Fruit fly (Drosophila melanogaster) whole organism, embryonic: ENCODE measurements around the gene nxf2.
A peak's percentile ranks its signal among the peaks of the same experiment; 100 is the strongest.

Experiments used
- Adf1 ChIP-seq: fragments of 200-800 bp; sonication (Bioruptor generic); IDR thresholded peaks from 2 replicates; pipeline ENCODE4 v1.3.6; 2022; ENCODE audit warnings: missing biosample characterization, missing genetic modification characterization
- Antp ChIP-seq: fragments of 200-800 bp; sonication (Bioruptor generic); optimal IDR thresholded peaks from 3 replicates; lab custom pipeline; 2016; ENCODE audit warnings: missing biosample characterization, missing genetic modification characterization
- BEAF-32 ChIP-seq: fragments of 200-800 bp; sonication (Bioruptor generic); optimal IDR thresholded peaks from 3 replicates; lab custom pipeline; 2017; ENCODE audit warnings: missing biosample characterization, missing genetic modification characterization, mild to moderate bottlenecking, moderate library complexity, missing genetic modification reagents
- Bdp1 ChIP-seq: fragments of 200-800 bp; sonication (Bioruptor generic); optimal IDR thresholded peaks from 3 replicates; lab custom pipeline; 2016; ENCODE audit warnings: missing biosample characterization, missing genetic modification characterization
- Bteb2 ChIP-seq: fragments of 200-800 bp; sonication (Bioruptor generic); optimal IDR thresholded peaks from 2 replicates; lab custom pipeline; 2016; ENCODE audit warnings: missing biosample characterization, missing genetic modification characterization
- CG11723 ChIP-seq: fragments of 200-800 bp; sonication (Bioruptor generic); optimal IDR thresholded peaks from 2 replicates; lab custom pipeline; 2017; ENCODE audit warnings: missing biosample characterization, mild to moderate bottlenecking, missing genetic modification characterization
- CG12071 ChIP-seq: fragments of 200-800 bp; sonication (Bioruptor generic); optimal IDR thresholded peaks from 3 replicates; lab custom pipeline; 2018; ENCODE audit warnings: missing biosample characterization, mild to moderate bottlenecking, missing genetic modification characterization
- CG14860 ChIP-seq: fragments of 200-800 bp; sonication (Bioruptor generic); IDR thresholded peaks from 3 replicates; pipeline ENCODE4 v1.3.6; 2022; ENCODE audit warnings: missing biosample characterization, missing genetic modification characterization; ENCODE audit not compliant: partially characterized antibody
- CG15269 ChIP-seq: fragments of 200-800 bp; sonication (Bioruptor generic); optimal IDR thresholded peaks from 2 replicates; lab custom pipeline; 2018; ENCODE audit warnings: missing biosample characterization, mild to moderate bottlenecking, missing genetic modification characterization, moderate library complexity
- CG2120 ChIP-seq: fragments of 200-800 bp; sonication (Bioruptor generic); optimal IDR thresholded peaks from 3 replicates; lab custom pipeline; 2016; ENCODE audit warnings: missing biosample characterization, missing genetic modification characterization
- CG2889 ChIP-seq: fragments of 200-800 bp; sonication (Bioruptor generic); IDR thresholded peaks from 3 replicates; pipeline ENCODE4 v1.3.6; 2022; ENCODE audit warnings: missing biosample characterization, missing genetic modification characterization
- CG34224 ChIP-seq: fragments of 200-800 bp; sonication (Bioruptor generic); IDR thresholded peaks from 3 replicates; pipeline ENCODE4 v1.3.6; 2022; ENCODE audit warnings: missing biosample characterization, missing genetic modification characterization; ENCODE audit not compliant: partially characterized antibody
- CG6175 ChIP-seq: fragments of 200-800 bp; sonication (Bioruptor generic); IDR thresholded peaks from 3 replicates; pipeline ENCODE4 v1.3.6; 2022; ENCODE audit warnings: missing biosample characterization, missing genetic modification characterization
- CG7987 ChIP-seq: fragments of 200-800 bp; sonication (Bioruptor generic); optimal IDR thresholded peaks from 2 replicates; lab custom pipeline; 2018; ENCODE audit warnings: missing biosample characterization, mild to moderate bottlenecking, missing genetic modification characterization, moderate library complexity
- Chrac-16 ChIP-seq: fragments of 200-800 bp; sonication (Bioruptor generic); optimal IDR thresholded peaks from 3 replicates; lab custom pipeline; 2016; ENCODE audit warnings: missing biosample characterization, missing genetic modification characterization
- Dek ChIP-seq: fragments of 200-800 bp; sonication (Bioruptor generic); optimal IDR thresholded peaks from 3 replicates; lab custom pipeline; 2019; ENCODE audit warnings: missing biosample characterization, mild to moderate bottlenecking, missing genetic modification characterization, moderate library complexity
- Fer3 ChIP-seq: fragments of 200-800 bp; sonication (Bioruptor generic); optimal IDR thresholded peaks from 2 replicates; lab custom pipeline; 2018; ENCODE audit warnings: missing biosample characterization, mild to moderate bottlenecking, missing genetic modification characterization, moderate library complexity
- Hr3 ChIP-seq: fragments of 200-800 bp; sonication (Bioruptor generic); optimal IDR thresholded peaks from 3 replicates; lab custom pipeline; 2016; ENCODE audit warnings: missing biosample characterization, missing genetic modification characterization
- Jarid2 ChIP-seq: fragments of 200-800 bp; sonication (Bioruptor generic); optimal IDR thresholded peaks from 3 replicates; lab custom pipeline; 2017; ENCODE audit warnings: mild to moderate bottlenecking, missing biosample characterization, missing genetic modification reagents, missing genetic modification characterization
- Lhr ChIP-seq: fragments of 200-800 bp; sonication (Bioruptor generic); optimal IDR thresholded peaks from 3 replicates; lab custom pipeline; 2017; ENCODE audit warnings: mild to moderate bottlenecking, missing biosample characterization, missing genetic modification reagents, missing genetic modification characterization
- MTF-1 ChIP-seq: fragments of 200-800 bp; sonication (Bioruptor generic); optimal IDR thresholded peaks from 2 replicates; lab custom pipeline; 2018; ENCODE audit warnings: missing biosample characterization, mild to moderate bottlenecking, missing genetic modification characterization, borderline replicate concordance
- Mrtf ChIP-seq: fragments of 200-800 bp; sonication (Bioruptor generic); IDR thresholded peaks from 3 replicates; pipeline ENCODE4 v1.3.6; 2022; ENCODE audit warnings: missing biosample characterization, missing genetic modification characterization
- NC2β ChIP-seq: fragments of 200-800 bp; sonication (Bioruptor generic); optimal IDR thresholded peaks from 2 replicates; lab custom pipeline; 2016; ENCODE audit warnings: missing biosample characterization, missing genetic modification characterization
- Neu2 ChIP-seq: fragments of 200-800 bp; sonication (Bioruptor generic); optimal IDR thresholded peaks from 3 replicates; lab custom pipeline; 2016; ENCODE audit warnings: missing biosample characterization, missing genetic modification characterization, borderline replicate concordance
- Nf-YA ChIP-seq: fragments of 200-800 bp; sonication (Bioruptor generic); IDR thresholded peaks from 2 replicates; pipeline ENCODE4 v1.3.6; 2022; ENCODE audit warnings: missing biosample characterization, missing genetic modification characterization
- Oli ChIP-seq: fragments of 200-800 bp; sonication (Bioruptor generic); optimal IDR thresholded peaks from 2 replicates; lab custom pipeline; 2018; ENCODE audit warnings: missing biosample characterization, mild to moderate bottlenecking, missing genetic modification characterization, moderate library complexity
- Sox102F ChIP-seq: fragments of 200-800 bp; sonication (Bioruptor generic); optimal IDR thresholded peaks from 2 replicates; lab custom pipeline; 2018; ENCODE audit warnings: missing biosample characterization, mild to moderate bottlenecking, missing genetic modification characterization, moderate library complexity
- Sry-δ ChIP-seq: fragments of 200-800 bp; sonication (Bioruptor generic); optimal IDR thresholded peaks from 2 replicates; lab custom pipeline; 2016; ENCODE audit warnings: missing biosample characterization, missing genetic modification characterization
- Stat92E ChIP-seq, 3 experiments: fragments of >200 bp in 2 of 3; fragments of 200-800 bp in 1 of 3; sonication (Bioruptor generic) in 1 of 3; optimal IDR thresholded peaks; 2 replicates each; lab custom pipeline; 2017 to 2019; ENCODE audit warnings: missing biosample characterization in 3 of 3, missing genetic modification characterization in 3 of 3, mild to moderate bottlenecking in 1 of 3, moderate library complexity in 1 of 3
- bowl ChIP-seq: fragments of 200-800 bp; sonication (Bioruptor generic); IDR thresholded peaks from 2 replicates; pipeline ENCODE4 v1.3.6; 2022; ENCODE audit warnings: missing biosample characterization, missing genetic modification characterization
- cas ChIP-seq: fragments of 200-800 bp; sonication (Bioruptor generic); IDR thresholded peaks from 2 replicates; pipeline ENCODE4 v1.3.6; 2022; ENCODE audit warnings: missing biosample characterization, missing genetic modification characterization
- crc ChIP-seq: fragments of 200-800 bp; sonication (Bioruptor generic); optimal IDR thresholded peaks from 2 replicates; lab custom pipeline; 2016; ENCODE audit warnings: missing biosample characterization, missing genetic modification characterization
- dm ChIP-seq: fragments of 200-800 bp; sonication (Bioruptor generic); optimal IDR thresholded peaks from 3 replicates; lab custom pipeline; 2016; ENCODE audit warnings: missing biosample characterization, missing genetic modification characterization
- emc ChIP-seq: fragments of 200-800 bp; sonication (Bioruptor generic); optimal IDR thresholded peaks from 2 replicates; lab custom pipeline; 2016; ENCODE audit warnings: missing biosample characterization, missing genetic modification characterization
- exex ChIP-seq: fragments of 200-800 bp; sonication (Bioruptor generic); optimal IDR thresholded peaks from 4 replicates; lab custom pipeline; 2018; ENCODE audit warnings: missing biosample characterization, mild to moderate bottlenecking, missing genetic modification characterization, moderate library complexity
- fd64A ChIP-seq: fragments of 200-800 bp; sonication (Bioruptor generic); optimal IDR thresholded peaks from 3 replicates; lab custom pipeline; 2018; ENCODE audit warnings: missing biosample characterization, mild to moderate bottlenecking, missing genetic modification characterization
- fu2 ChIP-seq: fragments of 200-800 bp; sonication (Bioruptor generic); optimal IDR thresholded peaks from 2 replicates; lab custom pipeline; 2016; ENCODE audit warnings: missing biosample characterization, missing genetic modification characterization
- gro ChIP-seq: fragments of 200-800 bp; sonication (Bioruptor generic); optimal IDR thresholded peaks from 2 replicates; lab custom pipeline; 2016; ENCODE audit warnings: missing biosample characterization, missing genetic modification characterization
- lbe ChIP-seq: fragments of 200-800 bp; sonication (Bioruptor generic); optimal IDR thresholded peaks from 2 replicates; lab custom pipeline; 2016; ENCODE audit warnings: missing biosample characterization, mild to moderate bottlenecking, missing genetic modification characterization
- mam ChIP-seq: fragments of 200-800 bp; sonication (Bioruptor generic); optimal IDR thresholded peaks from 3 replicates; lab custom pipeline; 2016; ENCODE audit warnings: missing biosample characterization, missing genetic modification characterization
- nau ChIP-seq: fragments of 200-800 bp; sonication (Bioruptor generic); optimal IDR thresholded peaks from 3 replicates; lab custom pipeline; 2017; ENCODE audit warnings: missing biosample characterization, mild to moderate bottlenecking, missing genetic modification characterization, missing genetic modification reagents
- pan ChIP-seq, 4 experiments: fragments of >200 bp in 3 of 4; fragments of 200-800 bp in 1 of 4; sonication (Bioruptor generic) in 1 of 4; optimal IDR thresholded peaks in 3 of 4; IDR thresholded peaks in 1 of 4; 2 replicates each; pipeline versions ENCODE4 v1.3.6 to Lab custom; 2017 to 2022; ENCODE audit warnings: missing biosample characterization in 2 of 4, missing genetic modification characterization in 2 of 4, mixed read lengths in 1 of 4
- pita ChIP-seq: fragments of 200-800 bp; sonication (Bioruptor generic); optimal IDR thresholded peaks from 2 replicates; lab custom pipeline; 2017; ENCODE audit warnings: missing biosample characterization, mild to moderate bottlenecking, missing genetic modification characterization
- scrt ChIP-seq: fragments of 200-800 bp; sonication (Bioruptor generic); optimal IDR thresholded peaks from 2 replicates; lab custom pipeline; 2018; ENCODE audit warnings: missing biosample characterization, mild to moderate bottlenecking, missing genetic modification characterization, moderate library complexity
- sens ChIP-seq: fragments of 200-800 bp; sonication (Bioruptor generic); peaks from one replicate; lab custom pipeline; 2016; ENCODE audit warnings: missing biosample characterization, missing genetic modification characterization
- shn ChIP-seq: fragments of 200-800 bp; sonication (Bioruptor generic); optimal IDR thresholded peaks from 3 replicates; lab custom pipeline; 2016; ENCODE audit warnings: missing biosample characterization, missing genetic modification characterization
- so ChIP-seq: fragments of 200-800 bp; sonication (Bioruptor generic); IDR thresholded peaks from 3 replicates; pipeline ENCODE4 v1.3.6; 2022; ENCODE audit warnings: missing biosample characterization, missing genetic modification characterization
- tap ChIP-seq: fragments of 200-800 bp; optimal IDR thresholded peaks from 3 replicates; lab custom pipeline; 2019; ENCODE audit warnings: missing biosample characterization, mild to moderate bottlenecking, missing genetic modification characterization, moderate library complexity
- trem ChIP-seq: fragments of 200-800 bp; optimal IDR thresholded peaks from 3 replicates; lab custom pipeline; 2019; ENCODE audit warnings: missing biosample characterization, mild to moderate bottlenecking, missing genetic modification characterization, moderate library complexity

The nxf2 gene

DNA sequence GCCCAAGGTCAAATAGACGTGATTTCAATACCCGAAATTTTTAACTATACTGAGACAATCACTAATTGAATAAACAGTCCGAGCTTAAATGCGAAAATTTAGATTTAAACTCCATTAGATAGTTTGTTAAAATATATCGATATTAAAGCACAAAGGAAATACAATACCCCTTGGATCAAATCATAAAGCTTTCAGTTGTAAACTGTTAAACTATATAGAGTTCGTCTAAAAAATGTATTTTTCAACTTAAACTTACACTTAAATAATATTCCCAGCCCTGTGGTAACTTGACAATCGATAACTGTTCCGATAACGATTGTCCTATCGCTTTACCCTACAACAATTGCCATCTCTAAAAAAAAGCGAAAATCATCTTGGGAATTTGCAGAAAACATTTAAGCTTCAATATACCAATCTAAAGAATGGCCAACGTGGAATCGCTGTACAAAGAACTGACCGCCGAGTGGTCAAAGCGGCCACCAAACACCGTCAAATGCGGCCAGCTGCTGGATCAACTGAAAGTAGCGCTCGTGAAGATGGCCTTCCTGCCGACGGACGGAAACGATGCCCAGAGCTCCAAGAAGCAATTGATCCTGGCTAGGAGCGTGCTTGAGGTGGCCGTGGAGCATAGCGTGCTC lies 2.7 kb upstream of the nxf2 start, which contains the start of gene Rpn12 (continued):
- TF ChIP-seq cas (GFP tag; lab: Robert Waterston, UW) (no peak), exex (tag; lab: Kevin White, UChicago) (no peak), Bdp1 (GFP tag; lab: Kevin White, UChicago) (no peak), CG34224 (peak; percentile 83), Bteb2 (GFP tag; lab: Kevin White, UChicago) (peak; percentile 65), CG6175 (no peak), shn (GFP tag; lab: Kevin White, UChicago) (no peak), lbe (GFP tag; lab: Kevin White, UChicago) (peak; percentile 27), pan (optimal IDR thresholded peaks at IDR 0.05; lab: Kevin White, UChicago) (no peak), pan (GFP tag; optimal IDR thresholded peaks at IDR 0.05 in 1 of 2, IDR thresholded peaks at IDR 0.05 in 1 of 2) (peak in 1 of 2 experiments; percentile 50), MTF-1 (GFP tag; lab: Kevin White, UChicago) (no peak), NC2β (GFP tag; lab: Kevin White, UChicago) (no peak), Fer3 (tag; lab: Kevin White, UChicago) (peak; percentile 19), Sry-δ (GFP tag; lab: Kevin White, UChicago) (peak; percentile 90), CG14860 (GFP tag; lab: Robert Waterston, UW) (peak; percentile 67), so (GFP tag; lab: Robert Waterston, UW) (no peak), gro (GFP tag; lab: Kevin White, UChicago) (peak; percentile 64), trem (tag; lab: Kevin White, UChicago) (peak; percentile 64), tap (tag; lab: Kevin White, UChicago) (no peak), Jarid2 (no peak), CG12071 (GFP tag; lab: Kevin White, UChicago) (no peak), BEAF-32 (peak; percentile 79), dm (GFP tag; lab: Kevin White, UChicago) (peak; percentile 31), Antp (GFP tag; lab: Kevin White, UChicago) (no peak), Neu2 (GFP tag; lab: Kevin White, UChicago) (no peak), CG2120 (GFP tag; lab: Kevin White, UChicago) (peak; percentile 65), Adf1 (GFP tag; lab: Robert Waterston, UW) (no peak), CG15269 (tag; lab: Kevin White, UChicago) (peak; percentile 47), Chrac-16 (GFP tag; lab: Kevin White, UChicago) (peak; percentile 33), Stat92E (GFP tag; optimal IDR thresholded peaks at IDR 0.05; lab: Kevin White, UChicago) (no peak), Hr3 (GFP tag; lab: Kevin White, UChicago) (peak; percentile 5), sens (GFP tag; lab: Kevin White, UChicago) (peak; percentile 93), fd64A (GFP tag; lab: Kevin White, UChicago) (no peak), mam (GFP tag; lab: Kevin White, UChicago) (peak; percentile 62), crc (no peak), Lhr (no peak), nau (GFP tag; lab: Kevin White, UChicago) (no peak), emc (GFP tag; lab: Kevin White, UChicago) (no peak), CG7987 (GFP tag; lab: Kevin White, UChicago) (no peak), Mrtf (GFP tag; lab: Robert Waterston, UW) (no peak), fu2 (GFP tag; lab: Kevin White, UChicago) (peak; percentile 24), pita (GFP tag; lab: Kevin White, UChicago) (no peak), Nf-YA (GFP tag; lab: Robert Waterston, UW) (no peak), scrt (GFP tag; lab: Kevin White, UChicago) (no peak), Sox102F (GFP tag; lab: Kevin White, UChicago) (no peak), bowl (GFP tag; lab: Robert Waterston, UW) (no peak), Dek (peak; percentile 7), CG2889 (GFP tag; lab: Robert Waterston, UW) (no peak), CG11723 (GFP tag; lab: Kevin White, UChicago) (no peak), Oli (tag; lab: Kevin White, UChicago) (no peak)
